Fruit fly (Drosophila melanogaster) Kc167 (cell line): ENCODE results near the gene CG10996.
A peak's percentile ranks its signal among the peaks of the same experiment; 100 is the strongest.

Experiments
- Myc ChIP-seq: fragments of >200 bp; optimal IDR thresholded peaks from 2 replicates; lab custom pipeline; 2017; ENCODE audit warnings: missing external identifiers
- Sin3A ChIP-seq: fragments of >200 bp; optimal IDR thresholded peaks from 2 replicates; lab custom pipeline; 2018; ENCODE audit warnings: missing external identifiers
- h ChIP-seq: fragments of >200 bp; optimal IDR thresholded peaks from 3 replicates; lab custom pipeline; 2018; ENCODE audit warnings: missing external identifiers
- insv ChIP-seq: fragments of >200 bp; optimal IDR thresholded peaks from 3 replicates; lab custom pipeline; 2018; ENCODE audit warnings: missing external identifiers
- psq ChIP-seq: fragments of >200 bp; optimal IDR thresholded peaks from 2 replicates; lab custom pipeline; 2017; ENCODE audit warnings: missing external identifiers
- ttk ChIP-seq: sonication (Bioruptor generic); optimal IDR thresholded peaks from 2 replicates; lab custom pipeline; 2017; ENCODE audit warnings: missing external identifiers

CG10996 gene

DNA sequence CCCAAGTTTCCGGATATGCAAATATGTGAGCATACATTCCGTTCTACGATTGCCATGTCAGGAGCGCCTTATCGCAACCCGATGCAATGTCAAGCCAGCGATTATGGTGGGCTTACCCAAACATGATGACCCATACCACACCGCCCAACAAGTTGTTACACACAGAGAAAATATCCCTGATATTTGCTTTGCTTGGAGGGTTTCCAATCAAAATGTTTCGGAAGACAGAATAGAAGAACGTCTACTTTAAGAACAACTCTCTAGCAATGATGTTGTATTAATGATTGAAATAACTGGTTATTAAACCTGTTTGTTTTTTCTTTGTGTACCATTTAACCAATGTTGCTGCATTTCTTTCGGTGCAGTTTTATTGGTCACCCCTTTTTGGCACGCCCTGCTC is 3.2 kb upstream of the CG10996 start:
- TF ChIP-seq h (lab: Kevin White, UChicago) (no peak), ttk (lab: Kevin White, UChicago) (no peak), Sin3A (lab: Kevin White, UChicago) (no peak), Myc (lab: Kevin White, UChicago) (no peak), insv (lab: Kevin White, UChicago) (no peak), psq (lab: Kevin White, UChicago) (no peak)

DNA sequence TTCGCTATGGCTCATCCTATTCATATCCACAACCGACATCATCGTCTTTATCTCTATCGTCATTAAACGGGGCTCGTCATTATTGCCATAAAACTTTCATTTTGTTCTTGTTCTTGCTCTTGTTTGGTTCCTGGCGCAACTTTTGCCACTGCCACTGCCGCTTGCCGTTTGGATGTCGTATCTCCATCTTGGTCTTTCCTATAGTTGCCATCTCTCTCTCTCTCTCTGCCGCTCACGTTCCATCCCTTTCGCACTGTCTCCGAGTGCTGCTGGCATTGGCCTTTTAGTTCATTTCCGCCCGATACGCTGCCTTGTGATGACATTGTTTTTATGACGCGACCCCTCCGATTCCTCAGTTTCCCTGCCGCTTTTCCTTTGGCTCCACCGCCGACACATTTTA is 5.0 kb downstream of the CG10996 start:
- TF ChIP-seq h (lab: Kevin White, UChicago) = no peak
- TF ChIP-seq insv (lab: Kevin White, UChicago) = no peak
- TF ChIP-seq Sin3A (lab: Kevin White, UChicago) = no peak
- no peak for TF ChIP-seq ttk (lab: Kevin White, UChicago)
- no peak for TF ChIP-seq psq (lab: Kevin White, UChicago)
- TF ChIP-seq Myc (lab: Kevin White, UChicago) = no peak

- no peak for TF ChIP-seq insv (lab: Kevin White, UChicago)
- TF ChIP-seq Sin3A (lab: Kevin White, UChicago) = no peak
- TF ChIP-seq psq (lab: Kevin White, UChicago) = no peak
- no peak for TF ChIP-seq Myc (lab: Kevin White, UChicago)
- no peak for TF ChIP-seq h (lab: Kevin White, UChicago)
- no peak for TF ChIP-seq ttk (lab: Kevin White, UChicago)
Measured at dm6 chrX:13791011-13791410, 6.4 kb downstream of the CG10996 start, which contains the start of gene CG10993. CG10993 (minus strand) TSS chrX:13791111.

DNA sequence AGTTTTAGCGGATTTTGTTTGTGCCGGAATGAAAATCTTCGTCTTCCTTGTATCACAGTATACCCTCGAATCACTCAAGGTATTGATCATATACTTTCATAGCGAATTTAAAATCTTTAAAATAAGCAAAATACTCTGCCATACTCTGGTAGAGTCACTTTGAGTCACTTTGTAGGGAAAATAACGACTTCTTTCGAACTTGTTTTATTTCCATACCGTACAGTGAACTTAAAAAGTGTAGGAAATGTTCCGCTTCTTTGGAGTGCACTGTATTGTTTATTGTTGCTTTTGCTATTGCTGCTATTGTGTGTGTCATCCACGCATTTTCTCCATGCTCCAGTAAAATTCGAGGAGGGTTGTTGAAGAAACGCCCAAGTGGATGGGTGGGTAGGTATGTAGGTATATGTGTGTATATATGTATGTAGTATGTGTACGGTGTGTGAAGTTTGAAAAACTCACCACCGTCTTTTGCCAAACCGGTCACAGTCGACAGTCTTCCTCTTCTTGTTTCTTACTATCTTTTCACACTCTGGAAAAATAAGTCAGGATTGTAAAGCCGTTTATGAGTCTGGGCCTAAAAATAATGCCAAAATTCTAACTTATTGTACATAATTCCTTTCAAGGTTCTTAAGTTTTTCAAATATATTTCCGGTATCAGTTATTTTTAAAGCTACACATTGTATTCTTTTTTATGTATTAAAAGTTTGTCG is 8.3 kb downstream of the CG10996 start:
- no peak for TF ChIP-seq Myc (lab: Kevin White, UChicago)

DNA sequence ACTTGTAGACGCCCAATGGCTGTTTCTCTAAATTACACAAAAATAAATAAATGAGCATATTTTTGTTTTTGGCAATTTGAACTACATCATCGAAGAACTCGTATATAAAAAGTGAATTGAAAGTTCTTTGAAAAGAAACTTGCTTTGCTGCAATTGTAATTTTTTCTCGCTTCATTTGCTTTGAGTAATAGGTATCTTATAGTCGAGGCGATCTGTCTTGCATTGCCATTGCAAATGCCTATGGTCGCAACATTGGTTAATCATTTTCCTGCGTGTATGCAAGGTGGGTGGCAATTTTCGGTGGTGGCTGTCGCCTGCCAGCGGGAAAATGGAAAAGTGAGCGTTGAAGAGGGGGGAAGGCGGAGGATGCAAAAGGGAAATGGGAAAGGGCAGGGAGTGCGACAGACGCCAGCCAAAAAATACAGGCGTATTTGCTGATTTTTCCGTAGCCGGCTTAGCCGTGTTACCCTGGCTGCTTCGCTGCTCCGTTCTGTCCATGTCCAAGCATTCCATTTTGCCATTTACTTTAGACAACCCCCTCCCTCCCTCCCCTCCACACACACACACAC is 10.1 kb downstream of the CG10996 start:
- no peak for TF ChIP-seq ttk (lab: Kevin White, UChicago)
- TF ChIP-seq Myc (lab: Kevin White, UChicago) = no peak
- TF ChIP-seq insv (lab: Kevin White, UChicago) = no peak
- TF ChIP-seq h (lab: Kevin White, UChicago) = no peak
- TF ChIP-seq psq (lab: Kevin White, UChicago) = no peak
- no peak for TF ChIP-seq Sin3A (lab: Kevin White, UChicago)

dm6 chrX:13786037-13786667 is 11.3 kb downstream of the CG10996 start:
- TF ChIP-seq Sin3A (lab: Kevin White, UChicago) (no peak), psq (lab: Kevin White, UChicago) (no peak), Myc (lab: Kevin White, UChicago) (no peak), ttk (lab: Kevin White, UChicago) (no peak), h (lab: Kevin White, UChicago) (no peak), insv (lab: Kevin White, UChicago) (no peak)

dm6 chrX:13783958-13784907 is 13.2 kb downstream of the CG10996 start:
- TF ChIP-seq psq (lab: Kevin White, UChicago) = no peak
- no peak for TF ChIP-seq Myc (lab: Kevin White, UChicago)
- no peak for TF ChIP-seq h (lab: Kevin White, UChicago)
- no peak for TF ChIP-seq Sin3A (lab: Kevin White, UChicago)
- TF ChIP-seq ttk (lab: Kevin White, UChicago) = no peak
- no peak for TF ChIP-seq insv (lab: Kevin White, UChicago)

DNA sequence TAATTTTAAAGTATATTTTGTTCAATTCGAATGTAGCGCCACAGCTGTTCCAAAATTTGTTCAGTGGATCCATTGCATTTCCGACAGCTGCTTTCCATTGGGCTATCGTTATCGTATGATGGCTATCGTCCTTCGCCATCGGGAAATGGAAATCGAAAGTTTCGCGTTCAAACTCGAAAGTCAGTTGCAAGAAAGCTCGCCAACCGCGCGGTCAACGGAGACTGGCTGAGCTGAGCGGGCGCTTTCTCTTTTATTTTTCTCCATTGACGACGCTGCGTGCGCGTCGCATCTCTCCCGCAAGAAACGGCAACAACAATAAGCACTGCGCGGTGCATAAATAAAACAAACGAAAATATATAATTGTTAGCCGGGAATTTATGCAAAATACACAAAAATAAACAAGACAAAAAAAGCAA is 13.9 kb downstream of the CG10996 start, which contains the start of gene inaE:
Gene inaE, plus strand, starts transcription at position 181 of the 416 bp plus-strand sequence.
- TF ChIP-seq h (lab: Kevin White, UChicago) = no peak
- TF ChIP-seq Myc (lab: Kevin White, UChicago) = no peak
- no peak for TF ChIP-seq insv (lab: Kevin White, UChicago)
- no peak for TF ChIP-seq psq (lab: Kevin White, UChicago)
- TF ChIP-seq Sin3A (lab: Kevin White, UChicago) = no peak
- no peak for TF ChIP-seq ttk (lab: Kevin White, UChicago)

DNA sequence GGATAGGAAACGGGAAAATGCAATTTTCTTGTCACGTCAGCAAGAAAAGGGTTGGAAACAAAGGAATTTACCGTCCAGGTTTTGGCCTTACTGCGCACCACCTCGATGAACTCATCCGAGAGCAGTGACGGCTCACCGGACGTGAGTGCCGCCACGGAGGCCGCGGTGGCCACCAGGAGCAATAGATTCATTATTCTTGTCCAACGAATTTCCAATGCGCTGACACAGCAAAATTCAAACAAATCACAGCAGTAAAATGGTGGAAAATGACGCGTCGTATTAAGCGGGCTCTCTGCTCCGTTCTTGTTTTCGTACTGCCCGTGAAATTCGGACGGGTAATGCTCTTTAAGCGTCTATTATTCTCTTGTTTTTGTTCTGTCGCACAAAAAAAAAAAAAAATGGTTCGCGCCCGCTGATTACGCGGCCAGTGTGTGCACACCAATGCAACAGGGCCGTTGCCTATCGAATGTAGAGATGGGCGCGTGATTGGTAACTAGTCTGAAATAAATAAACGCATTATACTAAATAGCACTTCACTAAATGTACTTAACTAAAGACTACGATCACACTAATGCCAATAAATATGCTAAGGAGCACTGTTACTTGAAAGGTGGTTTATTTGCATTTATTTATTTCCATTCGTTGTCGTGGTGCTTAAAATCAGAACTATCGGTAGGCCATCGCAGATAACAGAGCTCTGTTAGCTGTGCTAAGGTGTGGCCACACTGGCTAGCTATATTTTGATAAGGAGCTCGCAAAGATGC is 15.5 kb downstream of the CG10996 start, which contains the start of the genes CtsB and amrt:
Gene CtsB, minus strand, starts transcription at position 432 of the 764 bp plus-strand sequence.
Gene amrt, plus strand, starts transcription at position 721 of the 764 bp plus-strand sequence.
- TF ChIP-seq ttk (lab: Kevin White, UChicago) (no peak), insv (lab: Kevin White, UChicago) (no peak), Sin3A (lab: Kevin White, UChicago) (peak; percentile 11)

DNA sequence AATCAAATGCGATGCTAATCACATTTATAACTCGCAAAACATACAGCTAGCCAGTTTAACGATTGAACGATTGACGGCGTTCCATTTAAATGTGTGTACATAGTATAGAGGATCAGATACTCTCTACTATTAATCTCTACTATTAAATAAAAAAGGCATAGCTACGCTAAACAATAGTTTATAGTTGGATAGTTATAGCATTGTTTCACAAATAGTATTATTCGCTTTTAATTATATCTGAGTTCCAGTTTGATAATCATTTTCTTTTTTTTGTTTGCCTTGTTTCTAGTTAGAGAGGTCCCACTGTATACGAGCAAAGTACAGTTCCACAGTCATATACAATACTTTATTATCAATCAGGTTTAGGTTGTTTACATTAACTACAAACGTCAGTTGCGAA is 17.7 kb downstream of the CG10996 start:
- TF ChIP-seq Myc (lab: Kevin White, UChicago) (no peak), h (lab: Kevin White, UChicago) (no peak), psq (lab: Kevin White, UChicago) (no peak), Sin3A (lab: Kevin White, UChicago) (no peak), ttk (lab: Kevin White, UChicago) (no peak), insv (lab: Kevin White, UChicago) (no peak)
